Fruit fly (Drosophila melanogaster): ENCODE measurements around the gene CG31253.

The CG31253 gene

dm6 chr3R:27916355-27917019 is 43.9 kb downstream of the CG31253 start, which contains the start of the genes CG5003 and mRpS22:
TSS of gene CG5003 (minus strand) at chr3R:27916516.
TSS of gene mRpS22 (plus strand) at chr3R:27916908.
- TF ChIP-seq CG4328 (GFP tag; optimal IDR thresholded peaks at IDR 0.05), result peak; percentile 58
- TF ChIP-seq sob (GFP tag; IDR thresholded peaks at IDR 0.05), result peak; percentile 74
- peak; percentile 14 for TF ChIP-seq CG2875 (GFP tag; optimal IDR thresholded peaks at IDR 0.05)
- peak; percentile 42; the same call in 1 of the 2 replicates for TF ChIP-seq NFAT (GFP tag; IDR thresholded peaks at IDR 0.05)
- TF ChIP-seq HLH3B (GFP tag; IDR thresholded peaks at IDR 0.05), result no peak
- peak; percentile 76 for TF ChIP-seq phol (tag; optimal IDR thresholded peaks at IDR 0.05)
- peak; percentile 64 for TF ChIP-seq CG30020 (tag; optimal IDR thresholded peaks at IDR 0.05)
- TF ChIP-seq CG9876 (GFP tag; optimal IDR thresholded peaks at IDR 0.05), result peak; percentile 28
- TF ChIP-seq dysf (GFP tag; IDR thresholded peaks at IDR 0.05), result peak; percentile 21; the same call in 1 of the 3 replicates
- TF ChIP-seq Myb (GFP tag; optimal IDR thresholded peaks at IDR 0.05), result no peak
- TF ChIP-seq lbe (GFP tag; optimal IDR thresholded peaks at IDR 0.05), result peak; percentile 29
- TF ChIP-seq CG1024 (GFP tag; IDR thresholded peaks at IDR 0.05), result no peak
- TF ChIP-seq wor (GFP tag; IDR thresholded peaks at IDR 0.05), result peak; percentile 18; the same call in 1 of the 2 replicates
- peak; percentile 63 for TF ChIP-seq nerfin-1 (tag; optimal IDR thresholded peaks at IDR 0.05)
- no peak for TF ChIP-seq ash1 (GFP tag; optimal IDR thresholded peaks at IDR 0.05)
- peak; percentile 8 for TF ChIP-seq tap (tag; optimal IDR thresholded peaks at IDR 0.05)
- TF ChIP-seq Gug (GFP tag; IDR thresholded peaks at IDR 0.05), result peak; percentile 9; the same call in 2 of the 4 replicates
- TF ChIP-seq gem (tag; optimal IDR thresholded peaks at IDR 0.05), result peak; percentile 79
- peak; percentile 64 for TF ChIP-seq Hr3 (GFP tag; optimal IDR thresholded peaks at IDR 0.05)
- 0 out of 3 replicates have a peak, but pooled peaks have one; percentile 26 for TF ChIP-seq CG7357 (GFP tag; IDR thresholded peaks at IDR 0.05)
- TF ChIP-seq vnd (GFP tag; IDR thresholded peaks at IDR 0.05; ENCODE audit: partially characterized antibody), result 0 out of 3 replicates have a peak, but pooled peaks have one; percentile 28
- TF ChIP-seq Xrp1 (GFP tag; IDR thresholded peaks at IDR 0.05), result peak; percentile 45; the same call in 1 of the 2 replicates
- TF ChIP-seq Drgx (GFP tag; IDR thresholded peaks at IDR 0.05), result no peak
- TF ChIP-seq CG32532 (GFP tag; IDR thresholded peaks at IDR 0.05), result peak; percentile 52
- TF ChIP-seq ems (GFP tag; optimal IDR thresholded peaks at IDR 0.05), result no peak
- TF ChIP-seq CG1832 (GFP tag; optimal IDR thresholded peaks at IDR 0.05), result no peak
- TF ChIP-seq YL-1 (GFP tag; optimal IDR thresholded peaks at IDR 0.05), result peak; percentile 39
- peak; percentile 11 for TF ChIP-seq Atf3 (GFP tag; optimal IDR thresholded peaks at IDR 0.05)
- peak in 1 of 2 experiments; percentile 2 for TF ChIP-seq chif (GFP tag; optimal IDR thresholded peaks at IDR 0.05)
- TF ChIP-seq kah (GFP tag; optimal IDR thresholded peaks at IDR 0.05), result no peak
- peak; percentile 40 for TF ChIP-seq CG10979 (tag; optimal IDR thresholded peaks at IDR 0.05)
- peak; percentile 43 for TF ChIP-seq Xbp1 (GFP tag; optimal IDR thresholded peaks at IDR 0.05)
- TF ChIP-seq lmd (GFP tag; IDR thresholded peaks at IDR 0.05), result peak; percentile 24; the same call in 1 of the 2 replicates
- peak; percentile 7 for TF ChIP-seq HLH54F (GFP tag; optimal IDR thresholded peaks at IDR 0.05)
- peak; percentile 55 for TF ChIP-seq CG1647 (GFP tag; optimal IDR thresholded peaks at IDR 0.05)
- peak; percentile 6; the same call in 1 of the 3 replicates for TF ChIP-seq CG34224 (GFP tag; IDR thresholded peaks at IDR 0.05; ENCODE audit: partially characterized antibody)
- TF ChIP-seq CG16815 (GFP tag; optimal IDR thresholded peaks at IDR 0.05), result peak; percentile 47
- TF ChIP-seq pb (GFP tag; optimal IDR thresholded peaks at IDR 0.05), result no peak
- peak; percentile 41; the same call in 1 of the 2 replicates for TF ChIP-seq amos (GFP tag; IDR thresholded peaks at IDR 0.05; ENCODE audit: partially characterized antibody)
- TF ChIP-seq tin (GFP tag; optimal IDR thresholded peaks at IDR 0.05), result peak; percentile 73
- TF ChIP-seq CG15601 (tag; optimal IDR thresholded peaks at IDR 0.05), result peak; percentile 48
- peak in 1 of 2 experiments; percentile 19 for TF ChIP-seq crp (GFP tag; optimal IDR thresholded peaks at IDR 0.05)
- peak; percentile 64 for TF ChIP-seq CG12659 (GFP tag; optimal IDR thresholded peaks at IDR 0.05)
- TF ChIP-seq CG2712 (tag; optimal IDR thresholded peaks at IDR 0.05), result peak; percentile 69
- TF ChIP-seq tio (GFP tag; optimal IDR thresholded peaks at IDR 0.05), result no peak
- TF ChIP-seq Hr39 (optimal IDR thresholded peaks at IDR 0.05), result no peak
- TF ChIP-seq CG3995 (GFP tag; optimal IDR thresholded peaks at IDR 0.05), result peak; percentile 26
- TF ChIP-seq CG4424 (GFP tag; optimal IDR thresholded peaks at IDR 0.05), result peak; percentile 69
- no peak for TF ChIP-seq ham (GFP tag; IDR thresholded peaks at IDR 0.05)
